Fruit fly (Drosophila melanogaster) Kc167 (cell line): ENCODE measurements around the gene CG9782.

Experiments used
- Myc ChIP-seq: fragments of >200 bp; optimal IDR thresholded peaks from 2 replicates; lab custom pipeline; 2017; ENCODE audit warnings: missing external identifiers
- Sin3A ChIP-seq: fragments of >200 bp; optimal IDR thresholded peaks from 2 replicates; lab custom pipeline; 2018; ENCODE audit warnings: missing external identifiers
- insv ChIP-seq: fragments of >200 bp; optimal IDR thresholded peaks from 3 replicates; lab custom pipeline; 2018; ENCODE audit warnings: missing external identifiers
- psq ChIP-seq: fragments of >200 bp; optimal IDR thresholded peaks from 2 replicates; lab custom pipeline; 2017; ENCODE audit warnings: missing external identifiers

- no peak for TF ChIP-seq insv (lab: Kevin White, UChicago)
- no peak for TF ChIP-seq Sin3A (lab: Kevin White, UChicago)
- no peak for TF ChIP-seq psq (lab: Kevin White, UChicago)
- no peak for TF ChIP-seq Myc
These were observed 4.3 kb downstream of the CG9782 start for dm6 chrX:16616773-16617738.
